Worm (Caenorhabditis elegans) whole organism, L4/young adult: Measurements from ENCODE around the gene str-43.

Experiments
- W03F9.2 ChIP-seq: fragments of 150-350 bp; optimal IDR thresholded peaks from 2 replicates; lab custom pipeline; 2014; ENCODE audit warnings: missing biosample characterization, missing genetic modification characterization
- him-1 ChIP-seq: sonication (generic microtip); optimal IDR thresholded peaks from 2 replicates; lab custom pipeline; 2016; ENCODE audit warnings: missing genotype, missing genetic modification reagents, missing genetic modification characterization, missing compliant biosample characterization

DNA sequence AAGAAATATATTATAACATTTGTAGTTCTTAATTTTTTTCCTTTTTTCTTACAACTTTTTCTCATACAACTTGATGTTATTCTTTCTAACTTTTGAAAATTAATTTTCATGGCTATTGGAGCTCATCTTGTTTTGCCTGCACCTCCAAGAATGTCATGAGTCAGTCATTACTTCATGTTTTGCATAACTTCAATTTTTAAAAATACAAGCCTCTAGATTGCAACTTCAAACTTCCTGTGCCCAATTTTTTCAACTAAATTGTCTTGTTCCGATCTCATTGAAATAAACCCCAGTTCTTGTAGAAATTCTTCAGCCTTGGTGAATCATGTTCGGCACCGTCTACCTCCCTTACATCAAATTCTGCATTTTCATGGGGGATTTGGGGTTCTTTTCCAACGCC, 6.5 kb upstream of the str-43 start, which contains the start of gene str-9:
- TF ChIP-seq him-1 (no peak), W03F9.2 (tag; lab: Kevin White, UChicago) (no peak)
